Worm (Caenorhabditis elegans) whole organism, early embryonic: ENCODE data around the gene F40G12.5.

Source experiments
- B0310.2 ChIP-seq: sonication (generic microtip); optimal IDR thresholded peaks from 2 replicates; lab custom pipeline; 2016; ENCODE audit warnings: mild to moderate bottlenecking, missing genetic modification characterization, missing compliant biosample characterization
- flt-1 ChIP-seq: fragments of 200-800 bp; sonication (Bioruptor generic); IDR thresholded peaks from 2 replicates; pipeline ENCODE4 v1.3.6; 2022; ENCODE audit warnings: missing genetic modification characterization, missing compliant biosample characterization
- hnd-1 ChIP-seq: sonication (generic microtip); optimal IDR thresholded peaks from 2 replicates; lab custom pipeline; 2016; ENCODE audit warnings: missing genetic modification characterization, missing compliant biosample characterization
- tra-4 ChIP-seq: sonication (generic microtip); optimal IDR thresholded peaks from 2 replicates; lab custom pipeline; 2017; ENCODE audit warnings: missing genetic modification characterization, missing compliant biosample characterization

ce11 chrV:14226373-14226772, 44.3 kb downstream of the F40G12.5 start, which contains the start of gene nep-21:
- TF ChIP-seq flt-1 (GFP tag; lab: Robert Waterston, UW) (no peak), tra-4 (tag; lab: Kevin White, UChicago) (no peak), B0310.2 (tag; lab: Kevin White, UChicago) (no peak), hnd-1 (tag; lab: Kevin White, UChicago) (no peak)
